Fruit fly (Drosophila melanogaster): ENCODE data around the gene Atg18a.

- TF ChIP-seq ttk (optimal IDR thresholded peaks at IDR 0.05): no peak
- no peak for TF ChIP-seq h (optimal IDR thresholded peaks at IDR 0.05)
These were observed 26.8 kb upstream of the Atg18a start, which contains the start of gene CG43886 for dm6 chr3L:8159724-8160422.

All from Kc167 (cell line).